Worm (Caenorhabditis elegans) whole organism, L4 larva: ENCODE measurements around the gene C01G12.9.

Experiments used
- R02D3.7 ChIP-seq: fragments of 150-350 bp; sonication (generic microtip); optimal IDR thresholded peaks from 3 replicates; lab custom pipeline; 2014; ENCODE audit warnings: missing biosample characterization, missing genetic modification characterization
- dpl-1 ChIP-seq: fragments of 150-350 bp; optimal IDR thresholded peaks from 2 replicates; lab custom pipeline; 2014; ENCODE audit warnings: missing biosample characterization, missing genetic modification reagents, missing genetic modification characterization
- egl-27 ChIP-seq: sonication (generic microtip); optimal IDR thresholded peaks from 3 replicates; lab custom pipeline; 2017; ENCODE audit warnings: missing biosample characterization, missing genetic modification reagents, missing genetic modification characterization
- lin-13 ChIP-seq: fragments of 150-350 bp; optimal IDR thresholded peaks from 2 replicates; lab custom pipeline; 2014; ENCODE audit warnings: missing biosample characterization, missing genetic modification reagents, missing genetic modification characterization
- lin-39 ChIP-seq: fragments of 150-350 bp; optimal IDR thresholded peaks from 2 replicates; lab custom pipeline; 2014; ENCODE audit warnings: missing biosample characterization, missing genetic modification reagents, missing genetic modification characterization
- nhr-11 ChIP-seq: fragments of 150-350 bp; optimal IDR thresholded peaks from 2 replicates; lab custom pipeline; 2014; ENCODE audit warnings: missing biosample characterization, missing genetic modification characterization
- nhr-76 ChIP-seq: fragments of 150-350 bp; optimal IDR thresholded peaks from 2 replicates; lab custom pipeline; 2014; ENCODE audit warnings: missing biosample characterization, missing genetic modification characterization
- tag-97 ChIP-seq: fragments of 200-800 bp; sonication (Bioruptor generic); IDR thresholded peaks from 2 replicates; pipeline ENCODE4 v1.3.6; 2022; ENCODE audit warnings: missing genetic modification characterization, missing compliant biosample characterization
- zag-1 ChIP-seq: fragments of 150-350 bp; optimal IDR thresholded peaks from 2 replicates; lab custom pipeline; 2014; ENCODE audit warnings: missing biosample characterization, missing genetic modification characterization
- ztf-11 ChIP-seq: fragments of 150-350 bp; optimal IDR thresholded peaks from 2 replicates; lab custom pipeline; 2014; ENCODE audit warnings: missing biosample characterization, missing genetic modification characterization

DNA sequence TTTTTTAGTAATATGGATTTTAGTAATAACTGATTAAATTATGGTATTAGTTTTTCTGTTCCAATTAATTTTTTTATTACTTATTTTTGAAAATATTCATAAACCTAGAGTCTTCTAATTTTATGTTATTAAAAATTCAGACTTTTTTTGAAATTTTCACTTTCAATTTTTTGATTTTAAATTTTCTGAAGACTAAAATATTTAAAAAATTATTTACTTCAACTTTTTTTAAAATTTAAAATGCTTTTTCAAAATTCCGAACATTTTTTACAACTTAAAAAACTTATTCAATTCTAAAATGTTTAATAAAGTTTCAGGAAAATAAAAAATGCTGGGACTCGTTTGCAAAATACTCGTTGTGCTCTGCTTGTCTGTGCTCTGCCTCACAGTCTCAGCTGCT lies 28.2 kb upstream of the C01G12.9 start, which contains the start of gene nlp-41:
- TF ChIP-seq lin-13 (GFP tag; lab: Kevin White, UChicago) (no peak), egl-27 (no peak), zag-1 (tag; lab: Kevin White, UChicago) (no peak), lin-39 (tag; lab: Kevin White, UChicago) (no peak), nhr-11 (no peak), dpl-1 (GFP tag; lab: Kevin White, UChicago) (no peak), nhr-76 (tag; lab: Kevin White, UChicago) (no peak), ztf-11 (tag; lab: Kevin White, UChicago) (no peak), R02D3.7 (tag; lab: Kevin White, UChicago) (no peak), tag-97 (GFP tag; lab: Robert Waterston, UW) (no peak)
